Worm (Caenorhabditis elegans): ENCODE results near the gene C04C3.6.

- TF ChIP-seq zag-1 (tag; optimal IDR thresholded peaks at IDR 0.05) (no peak), spr-1 (tag; optimal IDR thresholded peaks at IDR 0.05) (no peak), ZK337.2 (GFP tag; IDR thresholded peaks at IDR 0.05) (no peak), aly-2 (tag; optimal IDR thresholded peaks at IDR 0.05) (no peak)
These were observed 22.2 kb upstream of the C04C3.6 start, which contains the start of gene F58E2.5 for ce11 chrIV:3444614-3445013.

Measured in whole organism, L4 larva.